Worm (Caenorhabditis elegans) whole organism, L4 larva: Measurements from ENCODE around the gene F25G6.9.

Experiments
- mep-1 ChIP-seq: fragments of 150-350 bp; sonication (generic microtip); optimal IDR thresholded peaks from 3 replicates; lab custom pipeline; 2014; ENCODE audit warnings: missing biosample characterization, missing genetic modification characterization
- pqm-1 ChIP-seq: sonication (generic microtip); optimal IDR thresholded peaks from 2 replicates; lab custom pipeline; 2017; ENCODE audit warnings: missing biosample characterization, missing genetic modification characterization

DNA sequence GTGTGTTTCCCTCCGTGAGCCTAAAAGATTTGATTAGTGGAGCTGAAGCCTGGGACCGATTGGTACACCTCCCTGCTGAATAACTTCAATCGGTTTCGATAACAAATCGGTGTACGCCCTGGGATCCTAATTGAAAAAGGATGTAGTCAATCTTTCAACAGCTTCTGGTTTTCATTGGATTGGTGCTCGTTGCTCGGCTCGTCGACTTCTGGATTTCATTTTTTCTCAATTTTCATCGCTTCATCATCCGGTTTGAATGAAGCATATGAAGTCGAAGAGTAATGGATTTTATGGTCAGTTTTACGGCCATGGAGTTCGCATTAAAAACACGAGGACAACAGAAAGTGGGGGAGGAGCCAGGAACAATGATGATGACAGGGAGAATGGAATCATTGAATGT lies 13.8 kb downstream of the F25G6.9 start:
- TF ChIP-seq mep-1 (tag; lab: Kevin White, UChicago): no peak
- TF ChIP-seq pqm-1 (tag; lab: Kevin White, UChicago): no peak
